Worm (Caenorhabditis elegans) whole organism, L2 larva: ENCODE measurements around the gene tbc-7.

Source experiments
- F13H6.1 ChIP-seq: sonication (generic microtip); optimal IDR thresholded peaks from 2 replicates; lab custom pipeline; 2016; ENCODE audit warnings: missing genetic modification characterization, missing compliant biosample characterization
- ama-1 ChIP-seq: fragments of 150-350 bp; optimal IDR thresholded peaks from 2 replicates; lab custom pipeline; 2018; ENCODE audit warnings: inconsistent platforms
- ceh-16 ChIP-seq: fragments of 150-350 bp; optimal IDR thresholded peaks from 2 replicates; lab custom pipeline; 2014; ENCODE audit warnings: missing biosample characterization, missing genetic modification characterization
- egl-27 ChIP-seq: sonication (generic microtip); optimal IDR thresholded peaks from 3 replicates; lab custom pipeline; 2017; ENCODE audit warnings: missing biosample characterization, missing genetic modification reagents, missing genetic modification characterization
- lin-39 ChIP-seq: fragments of 150-350 bp; optimal IDR thresholded peaks from 2 replicates; lab custom pipeline; 2014; ENCODE audit warnings: missing biosample characterization, missing genetic modification reagents, missing genetic modification characterization
- ztf-4 ChIP-seq: fragments of 150-350 bp; optimal IDR thresholded peaks from 2 replicates; lab custom pipeline; 2014; ENCODE audit warnings: missing biosample characterization, missing genetic modification characterization

DNA sequence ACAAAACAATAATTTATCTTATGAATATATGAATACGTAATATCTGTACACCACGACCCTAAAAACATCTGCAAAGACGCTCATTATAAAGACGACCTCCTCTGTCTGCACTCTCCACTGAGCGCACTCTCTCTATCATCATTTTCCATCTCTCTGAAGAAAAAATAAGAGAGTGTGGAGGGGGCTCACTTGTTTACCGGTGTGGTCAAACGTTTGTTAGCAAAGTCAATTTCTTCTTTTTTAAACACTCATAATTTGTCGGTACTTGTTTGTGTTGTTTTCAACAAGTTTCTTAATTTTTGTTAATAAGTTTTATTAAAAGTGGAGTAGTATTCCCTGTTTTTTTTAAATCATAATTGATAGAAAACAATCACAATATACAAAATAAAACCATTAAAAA, 47.9 kb upstream of the tbc-7 start:
- TF ChIP-seq ztf-4 (tag; lab: Kevin White, UChicago) (no peak), lin-39 (tag; lab: Kevin White, UChicago) (no peak), ama-1 (no peak), ceh-16 (tag; lab: Kevin White, UChicago) (no peak), F13H6.1 (tag; lab: Kevin White, UChicago) (no peak), egl-27 (no peak)
